Worm (Caenorhabditis elegans): Measurements from ENCODE around the gene ZC487.2.

Gene ZC487.2

ce11 chrV:6758017-6758416 is 35.7 kb upstream of the ZC487.2 start, which contains the start of gene dbl-1:
TSS of gene dbl-1 (plus strand) at chrV:6758135.
- TF ChIP-seq ceh-13 (GFP tag; optimal IDR thresholded peaks at IDR 0.05) = no peak
- TF ChIP-seq B0310.2 (tag; optimal IDR thresholded peaks at IDR 0.05) = no peak
- TF ChIP-seq F13C5.2 (tag; optimal IDR thresholded peaks at IDR 0.05) = no peak
- no peak for TF ChIP-seq sea-1 (GFP tag; conservative IDR thresholded peaks at IDR 0.05)
- TF ChIP-seq ets-7 (tag; optimal IDR thresholded peaks at IDR 0.05) = no peak
- no peak for TF ChIP-seq ceh-36 (tag; optimal IDR thresholded peaks at IDR 0.05)
- TF ChIP-seq tbx-37 (GFP tag; conservative IDR thresholded peaks at IDR 0.05) = no peak
- no peak for TF ChIP-seq hnd-1 (tag; optimal IDR thresholded peaks at IDR 0.05)
- no peak for TF ChIP-seq tra-4 (tag; optimal IDR thresholded peaks at IDR 0.05)
- no peak for TF ChIP-seq flt-1 (GFP tag; IDR thresholded peaks at IDR 0.05)
- TF ChIP-seq hmbx-1 (tag; optimal IDR thresholded peaks at IDR 0.05) = no peak
- no peak for TF ChIP-seq scrt-1 (GFP tag; IDR thresholded peaks at IDR 0.05)
- TF ChIP-seq pes-1 (GFP tag; IDR thresholded peaks at IDR 0.05) = no peak
- no peak for TF ChIP-seq ama-1 (optimal IDR thresholded peaks at IDR 0.05)
- no peak for TF ChIP-seq hmg-4 (GFP tag; optimal IDR thresholded peaks at IDR 0.05)
- TF ChIP-seq aly-1 (tag; optimal IDR thresholded peaks at IDR 0.05) = no peak
- TF ChIP-seq tbx-11 (GFP tag; IDR thresholded peaks at IDR 0.05) = no peak

ce11 chrV:6753257-6753656 is 31.0 kb upstream of the ZC487.2 start:
- no peak for TF ChIP-seq tbx-37 (GFP tag; conservative IDR thresholded peaks at IDR 0.05)
- no peak for TF ChIP-seq ets-7 (tag; optimal IDR thresholded peaks at IDR 0.05)
- TF ChIP-seq hnd-1 (tag; optimal IDR thresholded peaks at IDR 0.05) = no peak
- no peak for TF ChIP-seq hmbx-1 (tag; optimal IDR thresholded peaks at IDR 0.05)
- no peak for TF ChIP-seq ama-1 (optimal IDR thresholded peaks at IDR 0.05)
- TF ChIP-seq scrt-1 (GFP tag; IDR thresholded peaks at IDR 0.05) = no peak
- no peak for TF ChIP-seq flt-1 (GFP tag; IDR thresholded peaks at IDR 0.05)
- no peak for TF ChIP-seq aly-1 (tag; optimal IDR thresholded peaks at IDR 0.05)
- no peak for TF ChIP-seq tbx-11 (GFP tag; IDR thresholded peaks at IDR 0.05)
- TF ChIP-seq F13C5.2 (tag; optimal IDR thresholded peaks at IDR 0.05) = no peak

ce11 chrV:6751493-6752100 is 29.3 kb upstream of the ZC487.2 start:
- no peak for TF ChIP-seq sea-1 (GFP tag; conservative IDR thresholded peaks at IDR 0.05)
- TF ChIP-seq flt-1 (GFP tag; IDR thresholded peaks at IDR 0.05) = no peak
- TF ChIP-seq tra-4 (tag; optimal IDR thresholded peaks at IDR 0.05) = no peak
- no peak for TF ChIP-seq hmg-4 (GFP tag; optimal IDR thresholded peaks at IDR 0.05)
- TF ChIP-seq scrt-1 (GFP tag; IDR thresholded peaks at IDR 0.05) = no peak
- TF ChIP-seq ets-7 (tag; optimal IDR thresholded peaks at IDR 0.05) = no peak
- no peak for TF ChIP-seq ceh-13 (GFP tag; optimal IDR thresholded peaks at IDR 0.05)
- TF ChIP-seq hmbx-1 (tag; optimal IDR thresholded peaks at IDR 0.05) = no peak
- no peak for TF ChIP-seq B0310.2 (tag; optimal IDR thresholded peaks at IDR 0.05)
- no peak for TF ChIP-seq tbx-37 (GFP tag; conservative IDR thresholded peaks at IDR 0.05)
- no peak for TF ChIP-seq aly-1 (tag; optimal IDR thresholded peaks at IDR 0.05)
- TF ChIP-seq hnd-1 (tag; optimal IDR thresholded peaks at IDR 0.05) = no peak
- TF ChIP-seq ama-1 (optimal IDR thresholded peaks at IDR 0.05) = no peak
- no peak for TF ChIP-seq tbx-11 (GFP tag; IDR thresholded peaks at IDR 0.05)
- no peak for TF ChIP-seq pes-1 (GFP tag; IDR thresholded peaks at IDR 0.05)
- TF ChIP-seq ceh-36 (tag; optimal IDR thresholded peaks at IDR 0.05) = no peak
- no peak for TF ChIP-seq F13C5.2 (tag; optimal IDR thresholded peaks at IDR 0.05)

DNA sequence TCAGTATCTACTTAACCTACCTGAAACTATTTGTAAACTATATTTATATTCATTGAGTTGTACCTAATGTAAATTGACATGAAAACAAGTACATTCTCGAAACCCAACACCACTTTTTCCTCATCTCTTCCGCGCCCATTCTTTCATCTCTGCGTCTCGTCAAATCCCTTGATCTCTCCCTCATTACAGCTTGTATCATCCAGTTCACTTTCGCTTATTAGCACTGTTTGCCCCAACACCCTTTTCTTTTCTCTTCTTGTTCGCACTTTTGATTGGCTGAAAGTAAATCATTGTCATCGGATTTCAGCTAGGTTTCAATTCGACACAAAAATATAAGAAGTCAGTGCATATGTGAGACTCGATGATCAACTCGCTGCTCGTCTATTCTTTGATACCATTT is 22.5 kb upstream of the ZC487.2 start, which contains the start of gene T25F10.3:
Gene T25F10.3 (plus strand): TSS at position 308 of the 400 bp plus-strand sequence.
- TF ChIP-seq ets-7 (tag; optimal IDR thresholded peaks at IDR 0.05) (no peak), ceh-13 (GFP tag; optimal IDR thresholded peaks at IDR 0.05) (no peak), ama-1 (optimal IDR thresholded peaks at IDR 0.05) (no peak)

ce11 chrV:6736877-6737276 is 14.6 kb upstream of the ZC487.2 start:
- TF ChIP-seq pes-1 (GFP tag; IDR thresholded peaks at IDR 0.05) (no peak), F13C5.2 (tag; optimal IDR thresholded peaks at IDR 0.05) (no peak), ceh-36 (tag; optimal IDR thresholded peaks at IDR 0.05) (no peak), hnd-1 (tag; optimal IDR thresholded peaks at IDR 0.05) (no peak), flt-1 (GFP tag; IDR thresholded peaks at IDR 0.05) (no peak), sea-1 (GFP tag; conservative IDR thresholded peaks at IDR 0.05) (no peak), hmg-4 (GFP tag; optimal IDR thresholded peaks at IDR 0.05) (no peak), tbx-37 (GFP tag; conservative IDR thresholded peaks at IDR 0.05) (no peak), scrt-1 (GFP tag; IDR thresholded peaks at IDR 0.05) (no peak), hmbx-1 (tag; optimal IDR thresholded peaks at IDR 0.05) (no peak), tbx-11 (GFP tag; IDR thresholded peaks at IDR 0.05) (no peak), aly-1 (tag; optimal IDR thresholded peaks at IDR 0.05) (no peak), ets-7 (tag; optimal IDR thresholded peaks at IDR 0.05) (no peak)

DNA sequence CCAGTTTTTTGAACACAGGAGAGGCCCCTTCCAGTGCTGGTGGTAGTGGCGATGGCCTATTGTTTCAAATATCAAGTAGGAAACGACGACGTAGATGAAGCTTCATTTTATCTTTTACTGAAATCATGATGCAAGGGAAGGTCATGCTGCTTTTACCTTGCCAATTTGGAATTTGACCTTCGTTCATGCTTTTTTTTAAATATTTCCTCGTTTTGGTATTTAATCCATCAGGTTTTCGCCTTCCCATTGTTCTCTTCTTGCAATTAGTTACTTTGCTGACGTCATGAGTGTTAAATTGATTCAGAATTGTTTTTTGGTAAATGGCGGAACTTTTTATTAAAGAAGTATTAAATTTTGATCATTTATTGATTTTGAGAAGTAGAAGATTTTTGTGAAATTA is 13.8 kb upstream of the ZC487.2 start:
- TF ChIP-seq ama-1 (optimal IDR thresholded peaks at IDR 0.05) = no peak
- TF ChIP-seq tra-4 (tag; optimal IDR thresholded peaks at IDR 0.05) = no peak
- TF ChIP-seq sea-1 (GFP tag; conservative IDR thresholded peaks at IDR 0.05) = no peak
- no peak for TF ChIP-seq ceh-13 (GFP tag; optimal IDR thresholded peaks at IDR 0.05)
- TF ChIP-seq hmg-4 (GFP tag; optimal IDR thresholded peaks at IDR 0.05) = no peak
- TF ChIP-seq scrt-1 (GFP tag; IDR thresholded peaks at IDR 0.05) = no peak
- no peak for TF ChIP-seq ets-7 (tag; optimal IDR thresholded peaks at IDR 0.05)
- TF ChIP-seq tbx-37 (GFP tag; conservative IDR thresholded peaks at IDR 0.05) = no peak
- TF ChIP-seq ceh-36 (tag; optimal IDR thresholded peaks at IDR 0.05) = no peak
- no peak for TF ChIP-seq F13C5.2 (tag; optimal IDR thresholded peaks at IDR 0.05)
- no peak for TF ChIP-seq hmbx-1 (tag; optimal IDR thresholded peaks at IDR 0.05)

- no peak for TF ChIP-seq aly-1 (tag; optimal IDR thresholded peaks at IDR 0.05)
- TF ChIP-seq tra-4 (tag; optimal IDR thresholded peaks at IDR 0.05) = no peak
- TF ChIP-seq ceh-36 (tag; optimal IDR thresholded peaks at IDR 0.05) = no peak
- TF ChIP-seq sea-1 (GFP tag; conservative IDR thresholded peaks at IDR 0.05) = no peak
- TF ChIP-seq ama-1 (optimal IDR thresholded peaks at IDR 0.05) = no peak
- TF ChIP-seq scrt-1 (GFP tag; IDR thresholded peaks at IDR 0.05) = no peak
Measured at ce11 chrV:6732995-6733394, 10.7 kb upstream of the ZC487.2 start, which contains the start of gene grl-8. TSS of gene grl-8 (minus strand) at chrV:6733095.

All from whole organism, early embryonic.